Worm (Caenorhabditis elegans): ENCODE results near the gene F47C12.13.

- TF ChIP-seq snpc-4 (tag; optimal IDR thresholded peaks at IDR 0.05) (no peak), nhr-67 (tag; optimal IDR thresholded peaks at IDR 0.05) (no peak)
Observed at ce11 chrIV:3994318-3994717, at the start of gene F47C12.13.

Data from whole organism, L3 larva.